Fruit fly (Drosophila melanogaster) Kc167 (cell line): ENCODE data around the gene CG14205.

Experiments
- Myc ChIP-seq: fragments of >200 bp; optimal IDR thresholded peaks from 2 replicates; lab custom pipeline; 2017; ENCODE audit warnings: missing external identifiers
- Sin3A ChIP-seq: fragments of >200 bp; optimal IDR thresholded peaks from 2 replicates; lab custom pipeline; 2018; ENCODE audit warnings: missing external identifiers
- h ChIP-seq: fragments of >200 bp; optimal IDR thresholded peaks from 3 replicates; lab custom pipeline; 2018; ENCODE audit warnings: missing external identifiers
- insv ChIP-seq: fragments of >200 bp; optimal IDR thresholded peaks from 3 replicates; lab custom pipeline; 2018; ENCODE audit warnings: missing external identifiers
- psq ChIP-seq: fragments of >200 bp; optimal IDR thresholded peaks from 2 replicates; lab custom pipeline; 2017; ENCODE audit warnings: missing external identifiers
- ttk ChIP-seq: sonication (Bioruptor generic); optimal IDR thresholded peaks from 2 replicates; lab custom pipeline; 2017; ENCODE audit warnings: missing external identifiers

The CG14205 gene

dm6 chrX:19625405-19625804, 33.0 kb downstream of the CG14205 start, which contains the start of gene CG14212:
CG14212 (plus strand) TSS chrX:19625705.
- no peak for TF ChIP-seq Sin3A (lab: Kevin White, UChicago)
- no peak for TF ChIP-seq psq

DNA sequence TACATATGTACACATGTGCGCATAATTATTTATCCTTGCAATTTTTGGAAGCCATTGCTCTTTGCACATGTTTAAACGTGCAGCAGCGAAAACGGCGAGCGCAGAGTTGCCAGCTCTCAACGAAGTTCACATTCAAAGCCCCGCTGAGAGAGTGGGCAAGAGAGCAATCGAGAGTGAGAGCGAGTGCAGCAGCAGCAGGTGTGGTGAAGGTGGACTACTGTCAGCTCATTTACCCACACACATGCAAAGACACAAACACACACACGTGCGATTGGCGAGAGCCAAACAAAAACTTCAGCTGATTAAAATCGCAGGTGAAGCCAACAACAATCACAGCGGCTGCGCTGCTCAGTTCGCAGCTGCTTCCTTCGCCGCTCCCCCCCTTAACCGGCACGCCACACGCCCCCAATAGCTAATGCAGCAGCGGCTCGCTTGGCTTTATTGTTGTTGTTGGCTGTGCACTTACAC, 39.0 kb downstream of the CG14205 start:
- TF ChIP-seq psq, result no peak
- TF ChIP-seq Myc (lab: Kevin White, UChicago), result no peak
- TF ChIP-seq Sin3A (lab: Kevin White, UChicago), result no peak
- TF ChIP-seq ttk (lab: Kevin White, UChicago), result no peak
- TF ChIP-seq h, result no peak

dm6 chrX:19637002-19637420, 44.6 kb downstream of the CG14205 start:
- no peak for TF ChIP-seq Myc (lab: Kevin White, UChicago)
- no peak for TF ChIP-seq ttk (lab: Kevin White, UChicago)
- no peak for TF ChIP-seq psq
- TF ChIP-seq Sin3A (lab: Kevin White, UChicago), result no peak
- TF ChIP-seq insv, result no peak
- no peak for TF ChIP-seq h

- no peak for TF ChIP-seq h
- no peak for TF ChIP-seq Sin3A (lab: Kevin White, UChicago)
- TF ChIP-seq ttk (lab: Kevin White, UChicago), result no peak
- TF ChIP-seq insv, result no peak
- no peak for TF ChIP-seq psq
- TF ChIP-seq Myc (lab: Kevin White, UChicago), result no peak
Measured at dm6 chrX:19637434-19638327, 45.3 kb downstream of the CG14205 start.

- TF ChIP-seq insv (no peak), ttk (lab: Kevin White, UChicago) (no peak), Myc (lab: Kevin White, UChicago) (no peak), Sin3A (lab: Kevin White, UChicago) (no peak), psq (no peak)
Measured at dm6 chrX:19638328-19638940, 46.0 kb downstream of the CG14205 start, which contains the start of gene Rcd-1. Rcd-1 (plus strand) TSS chrX:19638767.

DNA sequence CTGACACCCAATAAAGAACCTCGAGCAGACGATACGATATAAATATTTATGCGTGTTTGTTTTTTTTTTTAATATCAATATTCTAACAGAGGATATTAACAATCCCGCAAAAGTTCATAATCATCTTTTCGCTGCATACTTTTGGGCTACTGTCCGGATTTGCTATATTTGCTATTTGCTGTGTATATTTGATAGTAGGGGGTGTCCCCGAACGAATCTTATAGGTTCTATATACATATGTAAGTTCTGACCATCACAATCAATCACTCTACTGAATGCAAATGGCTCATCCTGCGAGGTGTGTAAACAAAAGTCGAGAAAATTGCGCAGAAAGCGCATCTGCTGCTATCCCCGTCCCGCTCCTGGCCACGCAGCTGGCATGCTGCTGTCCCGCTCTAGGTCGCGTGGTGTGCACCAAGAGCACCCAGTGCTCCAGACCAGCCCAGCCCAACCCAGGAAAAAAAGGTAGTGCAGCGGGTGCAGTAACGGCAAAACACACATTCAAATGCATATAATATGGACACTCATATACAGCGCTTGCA, 48.4 kb downstream of the CG14205 start:
- TF ChIP-seq Myc (lab: Kevin White, UChicago) (no peak), ttk (lab: Kevin White, UChicago) (no peak), Sin3A (lab: Kevin White, UChicago) (no peak), h (no peak), psq (no peak), insv (no peak)

DNA sequence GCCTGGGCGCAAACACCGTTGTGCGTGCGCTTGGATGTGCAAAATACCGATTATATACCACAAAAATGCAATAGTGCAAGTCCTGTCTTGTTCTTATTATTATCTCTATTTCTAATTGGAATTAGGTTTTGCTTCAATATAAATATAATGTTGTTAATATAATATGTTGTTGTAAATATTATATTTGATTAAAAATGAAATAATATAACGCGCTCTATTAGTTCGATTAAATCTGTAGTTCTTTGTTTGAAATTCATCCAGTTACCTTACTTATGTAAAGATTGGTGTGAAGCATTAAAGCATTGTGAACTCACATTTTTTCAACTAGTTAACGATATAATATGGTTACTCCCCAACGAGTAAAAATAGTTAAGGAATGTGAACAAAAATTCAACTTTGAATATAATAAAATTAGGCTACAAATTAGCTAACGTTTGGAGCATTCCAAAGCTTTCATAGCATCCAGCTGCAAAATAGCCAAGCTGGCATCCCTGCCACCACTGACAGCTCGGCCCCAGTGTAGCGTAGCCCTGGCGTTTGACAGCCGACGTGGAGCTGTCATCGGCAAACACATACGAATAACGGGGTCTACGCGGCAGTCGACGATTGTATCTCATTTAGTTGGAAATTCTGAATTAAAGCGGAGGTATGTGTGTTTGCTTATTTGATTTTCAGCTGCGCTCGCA, 50.6 kb downstream of the CG14205 start, which contains the start of the genes CG12237 and Sec61gamma:
Gene CG12237 (minus strand): TSS at position 51 of the 686 bp plus-strand sequence.
Gene Sec61gamma (plus strand): TSS at position 509 of the 686 bp plus-strand sequence.
- TF ChIP-seq h (no peak), Myc (lab: Kevin White, UChicago) (no peak), insv (no peak), Sin3A (lab: Kevin White, UChicago) (no peak), ttk (lab: Kevin White, UChicago) (no peak), psq (no peak)
